Worm (Caenorhabditis elegans): ENCODE data around the gene ttr-31.

ttr-31 gene

DNA sequence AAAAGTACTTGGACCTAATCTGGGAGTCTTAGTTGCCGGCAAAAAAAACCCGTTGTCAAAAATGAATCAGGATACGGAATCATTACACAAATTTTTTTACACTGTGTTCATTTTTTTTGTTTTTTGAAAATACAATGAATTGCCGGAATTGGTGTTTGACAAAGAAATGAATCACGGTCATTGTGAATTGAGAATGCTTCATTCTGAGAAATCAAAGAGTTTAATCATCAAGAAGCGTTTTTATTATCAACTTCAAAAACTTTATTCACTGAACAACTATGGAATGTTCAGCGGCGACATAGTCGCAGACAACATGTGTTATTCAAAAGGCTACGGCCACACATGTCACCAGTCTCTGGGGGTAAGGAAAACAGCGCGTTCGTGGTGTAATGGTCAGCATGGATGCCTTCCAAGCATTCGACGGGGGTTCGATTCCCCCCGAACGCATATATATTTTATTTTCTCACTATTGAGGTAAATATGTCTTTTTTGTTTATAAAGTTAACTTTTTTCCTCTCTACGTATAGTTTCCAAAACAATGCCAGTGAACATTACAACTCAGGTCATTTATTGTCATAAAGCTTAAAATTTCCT is 45.3 kb downstream of the ttr-31 start, which contains the start of gene nas-10 (continued):
- TF ChIP-seq sma-9 (GFP tag; optimal IDR thresholded peaks at IDR 0.05), result peak; percentile 75
- TF ChIP-seq sma-9 (tag; optimal IDR thresholded peaks at IDR 0.05), result no peak
- TF ChIP-seq F13H6.1 (tag; optimal IDR thresholded peaks at IDR 0.05), result peak; percentile 61
- no peak for TF ChIP-seq snpc-4 (tag; optimal IDR thresholded peaks at IDR 0.05)
- TF ChIP-seq egl-27 (tag; optimal IDR thresholded peaks at IDR 0.05), result no peak
- TF ChIP-seq nhr-11 (tag; optimal IDR thresholded peaks at IDR 0.05), result no peak
- no peak for TF ChIP-seq unc-39 (tag; optimal IDR thresholded peaks at IDR 0.05)
- peak; percentile 67 for TF ChIP-seq nhr-129 (tag; optimal IDR thresholded peaks at IDR 0.05)
- peak in 1 of 2 experiments; percentile 4 for TF ChIP-seq mdl-1 (tag; optimal IDR thresholded peaks at IDR 0.05)
- TF ChIP-seq ZK546.5 (tag; optimal IDR thresholded peaks at IDR 0.05), result no peak
- peak; percentile 66 for TF ChIP-seq crh-2 (tag; optimal IDR thresholded peaks at IDR 0.05)
- TF ChIP-seq dmd-4 (tag; optimal IDR thresholded peaks at IDR 0.05), result no peak
- TF ChIP-seq sem-4 (tag; optimal IDR thresholded peaks at IDR 0.05), result no peak
- peak; percentile 19 for TF ChIP-seq zag-1 (tag; optimal IDR thresholded peaks at IDR 0.05)
- TF ChIP-seq elt-3 (tag; optimal IDR thresholded peaks at IDR 0.05), result no peak
- TF ChIP-seq unc-55 (GFP tag; optimal IDR thresholded peaks at IDR 0.05), result peak; percentile 29

- TF ChIP-seq zag-1 (tag; optimal IDR thresholded peaks at IDR 0.05), result no peak
- TF ChIP-seq nhr-129 (tag; optimal IDR thresholded peaks at IDR 0.05), result no peak
- no peak for TF ChIP-seq nhr-25 (tag; optimal IDR thresholded peaks at IDR 0.05)
- no peak for TF ChIP-seq nhr-12 (tag; optimal IDR thresholded peaks at IDR 0.05)
- no peak for TF ChIP-seq unc-55 (GFP tag; optimal IDR thresholded peaks at IDR 0.05)
- no peak for TF ChIP-seq mdl-1 (tag; optimal IDR thresholded peaks at IDR 0.05)
- no peak for TF ChIP-seq sma-9 (GFP tag; optimal IDR thresholded peaks at IDR 0.05)
- no peak for TF ChIP-seq sma-9 (tag; optimal IDR thresholded peaks at IDR 0.05)
- no peak for TF ChIP-seq ZK546.5 (tag; optimal IDR thresholded peaks at IDR 0.05)
- TF ChIP-seq C34F6.9 (tag; optimal IDR thresholded peaks at IDR 0.05), result no peak
- no peak for TF ChIP-seq elt-1 (tag; optimal IDR thresholded peaks at IDR 0.05)
- no peak for TF ChIP-seq blmp-1 (tag; optimal IDR thresholded peaks at IDR 0.05; ENCODE audit: insufficient read depth)
- no peak for TF ChIP-seq unc-62 (GFP tag; optimal IDR thresholded peaks at IDR 0.05)
- TF ChIP-seq ztf-4 (tag; optimal IDR thresholded peaks at IDR 0.05), result no peak
Observed at ce11 chrX:10961724-10962123, 47.1 kb downstream of the ttr-31 start.

- TF ChIP-seq fos-1 (tag; optimal IDR thresholded peaks at IDR 0.05) (no peak), crh-2 (tag; optimal IDR thresholded peaks at IDR 0.05) (no peak), nhr-11 (tag; optimal IDR thresholded peaks at IDR 0.05) (no peak), Y55F3AM.14 (GFP tag; optimal IDR thresholded peaks at IDR 0.05) (no peak)
Observed at ce11 chrX:10959136-10959535, 49.7 kb downstream of the ttr-31 start, which contains the start of gene K09C8.2. Gene K09C8.2 (plus strand): TSS chrX:10959436.

ce11 chrX:10958427-10958826 is 50.4 kb downstream of the ttr-31 start, which contains the start of gene nlp-19:
Gene nlp-19 (plus strand): TSS chrX:10958727.
- TF ChIP-seq elt-3 (tag; optimal IDR thresholded peaks at IDR 0.05), result no peak
- no peak for TF ChIP-seq F13H6.1 (tag; optimal IDR thresholded peaks at IDR 0.05)
